Worm (Caenorhabditis elegans) whole organism, L3 larva: Measurements from ENCODE around the gene F46F5.14.

ENCODE experiments used
- R02D3.7 ChIP-seq: fragments of 150-350 bp; optimal IDR thresholded peaks from 2 replicates; lab custom pipeline; 2014; ENCODE audit warnings: missing biosample characterization, missing genetic modification characterization
- ZK546.5 ChIP-seq: sonication (generic microtip); optimal IDR thresholded peaks from 2 replicates; lab custom pipeline; 2017; ENCODE audit warnings: missing biosample characterization, missing genetic modification characterization
- ceh-16 ChIP-seq: sonication (generic microtip); optimal IDR thresholded peaks from 2 replicates; lab custom pipeline; 2017; ENCODE audit warnings: missing biosample characterization, missing genetic modification characterization
- ceh-28 ChIP-seq: fragments of 150-350 bp; optimal IDR thresholded peaks from 2 replicates; lab custom pipeline; 2014; ENCODE audit warnings: missing biosample characterization, missing genetic modification reagents, missing genetic modification characterization
- ceh-82 ChIP-seq: fragments of 150-350 bp; optimal IDR thresholded peaks from 2 replicates; lab custom pipeline; 2014; ENCODE audit warnings: missing biosample characterization, missing genetic modification characterization
- daf-12 ChIP-seq: fragments of 150-350 bp; optimal IDR thresholded peaks from 2 replicates; lab custom pipeline; 2014; ENCODE audit warnings: missing biosample characterization, missing genetic modification reagents, missing genetic modification characterization
- elt-2 ChIP-seq: sonication (generic microtip); optimal IDR thresholded peaks from 2 replicates; lab custom pipeline; 2016; ENCODE audit warnings: missing genetic modification reagents, mild to moderate bottlenecking, missing genetic modification characterization, missing compliant biosample characterization
- elt-3 ChIP-seq, 3 experiments: fragments of 150-350 bp in 1 of 3; sonication (generic microtip) in 2 of 3; optimal IDR thresholded peaks; 2 replicates in 2 of 3; 4 replicates in 1 of 3; lab custom pipeline; 2014 to 2017; ENCODE audit warnings: missing biosample characterization in 3 of 3, missing genetic modification characterization in 3 of 3
- eor-1 ChIP-seq, 2 experiments: fragments of 150-350 bp; optimal IDR thresholded peaks; 2 replicates each; lab custom pipeline; 2014 to 2018; ENCODE audit warnings: missing biosample characterization in 2 of 2, missing genetic modification characterization in 2 of 2
- fkh-10 ChIP-seq: sonication (generic microtip); optimal IDR thresholded peaks from 2 replicates; lab custom pipeline; 2017; ENCODE audit warnings: missing biosample characterization, missing genetic modification reagents, missing genetic modification characterization
- fkh-2 ChIP-seq: fragments of 150-350 bp; optimal IDR thresholded peaks from 2 replicates; lab custom pipeline; 2014; ENCODE audit warnings: missing biosample characterization, missing genetic modification reagents, missing genetic modification characterization
- fos-1 ChIP-seq: fragments of 150-350 bp; optimal IDR thresholded peaks from 2 replicates; lab custom pipeline; 2014; ENCODE audit warnings: missing biosample characterization, missing genetic modification characterization
- hmg-11 ChIP-seq: sonication (generic microtip); optimal IDR thresholded peaks from 2 replicates; lab custom pipeline; 2016; ENCODE audit warnings: missing genetic modification characterization, missing compliant biosample characterization
- lin-15B ChIP-seq: fragments of 150-350 bp; optimal IDR thresholded peaks from 2 replicates; lab custom pipeline; 2014; ENCODE audit warnings: missing biosample characterization, missing genetic modification characterization
- lin-39 ChIP-seq: fragments of 150-350 bp; optimal IDR thresholded peaks from 2 replicates; lab custom pipeline; 2018; ENCODE audit warnings: missing biosample characterization, missing genetic modification reagents, missing genetic modification characterization
- mml-1 ChIP-seq: fragments of 150-350 bp; sonication (generic microtip); optimal IDR thresholded peaks from 3 replicates; lab custom pipeline; 2014; ENCODE audit warnings: missing biosample characterization, missing genetic modification characterization
- nfya-1 ChIP-seq: sonication (generic microtip); optimal IDR thresholded peaks from 2 replicates; lab custom pipeline; 2017; ENCODE audit warnings: missing genetic modification characterization, mild to moderate bottlenecking, missing compliant biosample characterization, antibody characterized with exemption, moderate library complexity; ENCODE audit not compliant: insufficient read depth
- nhr-12 ChIP-seq: fragments of 150-350 bp; optimal IDR thresholded peaks from 2 replicates; lab custom pipeline; 2014; ENCODE audit warnings: missing biosample characterization, missing genetic modification characterization
- nhr-23 ChIP-seq: fragments of 150-350 bp; optimal IDR thresholded peaks from 2 replicates; lab custom pipeline; 2014; ENCODE audit warnings: missing biosample characterization, missing genetic modification reagents, missing genetic modification characterization
- nhr-25 ChIP-seq: sonication (generic microtip); optimal IDR thresholded peaks from 2 replicates; lab custom pipeline; 2017; ENCODE audit warnings: missing biosample characterization, missing genetic modification characterization
- nhr-28 ChIP-seq: fragments of 150-350 bp; optimal IDR thresholded peaks from 2 replicates; lab custom pipeline; 2014; ENCODE audit warnings: missing biosample characterization, missing genetic modification characterization
- nhr-67 ChIP-seq: fragments of 150-350 bp; optimal IDR thresholded peaks from 2 replicates; lab custom pipeline; 2014; ENCODE audit warnings: missing biosample characterization, missing genetic modification characterization
- nhr-76 ChIP-seq: fragments of 150-350 bp; sonication (generic microtip); optimal IDR thresholded peaks from 5 replicates; lab custom pipeline; 2014; ENCODE audit warnings: missing biosample characterization, missing genetic modification characterization
- nhr-77 ChIP-seq: fragments of 150-350 bp; optimal IDR thresholded peaks from 2 replicates; lab custom pipeline; 2014; ENCODE audit warnings: missing biosample characterization, missing genetic modification characterization
- pha-4 ChIP-seq: fragments of 150-350 bp; optimal IDR thresholded peaks from 2 replicates; lab custom pipeline; 2014; ENCODE audit warnings: missing biosample characterization, missing genetic modification reagents, missing genetic modification characterization
- pqm-1 ChIP-seq: fragments of 150-350 bp; optimal IDR thresholded peaks from 2 replicates; lab custom pipeline; 2017; ENCODE audit warnings: missing biosample characterization, missing genetic modification characterization, inconsistent platforms
- skn-1 ChIP-seq: fragments of 150-350 bp; optimal IDR thresholded peaks from 2 replicates; lab custom pipeline; 2014; ENCODE audit warnings: missing biosample characterization, missing genetic modification characterization
- snpc-4 ChIP-seq: fragments of 150-350 bp; optimal IDR thresholded peaks from 2 replicates; lab custom pipeline; 2014; ENCODE audit warnings: missing biosample characterization, missing genetic modification characterization
- tbx-2 ChIP-seq: sonication (generic microtip); optimal IDR thresholded peaks from 2 replicates; lab custom pipeline; 2016; ENCODE audit warnings: mild to moderate bottlenecking, missing genetic modification characterization, missing compliant biosample characterization
- unc-39 ChIP-seq: sonication (generic microtip); optimal IDR thresholded peaks from 4 replicates; lab custom pipeline; 2017; ENCODE audit warnings: missing biosample characterization, missing genetic modification characterization
- unc-62 ChIP-seq: fragments of 150-350 bp; sonication (generic microtip); optimal IDR thresholded peaks from 4 replicates; lab custom pipeline; 2014; ENCODE audit warnings: missing biosample characterization, missing genetic modification reagents, missing genetic modification characterization
- zag-1 ChIP-seq: fragments of 150-350 bp; optimal IDR thresholded peaks from 2 replicates; lab custom pipeline; 2014; ENCODE audit warnings: missing biosample characterization, missing genetic modification characterization
- ztf-4 ChIP-seq: fragments of 150-350 bp; optimal IDR thresholded peaks from 2 replicates; lab custom pipeline; 2014; ENCODE audit warnings: missing biosample characterization, missing genetic modification characterization

F46F5.14 gene

DNA sequence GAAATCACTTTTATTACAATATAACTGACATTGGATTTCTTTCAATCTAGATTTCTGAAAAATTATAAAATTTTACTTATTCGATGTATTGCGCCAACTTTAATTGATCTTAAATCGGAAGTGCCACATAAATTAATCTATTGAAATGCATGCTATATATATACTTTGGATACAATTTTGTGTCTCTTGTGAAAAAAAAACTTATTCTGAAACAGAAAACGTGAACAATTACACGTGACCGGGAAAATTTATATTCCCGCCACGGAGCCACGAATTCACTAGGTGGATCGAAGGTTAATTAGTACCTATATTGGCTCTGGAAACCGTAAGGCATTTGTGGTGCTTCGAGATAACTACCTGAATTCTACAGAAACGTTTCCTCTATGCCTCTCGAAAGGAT is at the start of gene F46F5.14:
TSS of gene F46F5.14 (plus strand) at position 301 of the 400 bp plus-strand sequence.
- TF ChIP-seq ztf-4 (tag; lab: Kevin White, UChicago) (no peak), nhr-23 (tag; lab: Kevin White, UChicago) (no peak), ceh-82 (tag; lab: Kevin White, UChicago) (no peak)

DNA sequence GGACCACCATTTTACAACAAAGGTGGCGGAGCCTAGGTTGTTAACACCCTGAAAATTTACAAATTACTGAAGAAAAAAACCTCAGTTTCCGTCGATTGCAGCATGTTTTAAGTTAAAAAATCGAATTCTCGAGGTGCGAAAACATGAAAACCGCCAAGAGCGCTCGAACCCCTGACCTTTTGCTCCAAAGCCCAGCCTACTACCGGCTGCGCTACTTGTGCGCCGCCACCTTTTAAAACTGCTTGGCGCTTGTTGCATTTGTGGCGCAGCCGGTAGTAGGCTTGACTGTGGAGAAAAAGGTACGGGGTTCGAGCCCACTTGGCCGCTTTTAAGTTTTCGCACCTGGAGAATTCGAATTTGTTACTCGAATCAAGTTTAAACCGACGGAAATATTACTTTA is 49.6 kb upstream of the F46F5.14 start, which contains the start of gene snt-6:
TSS of gene snt-6 (minus strand) at position 58 of the 400 bp plus-strand sequence.
- TF ChIP-seq fkh-2 (no peak), ztf-4 (tag; lab: Kevin White, UChicago) (no peak), tbx-2 (tag; lab: Kevin White, UChicago) (no peak), nhr-76 (no peak), R02D3.7 (tag; lab: Kevin White, UChicago) (no peak), unc-62 (GFP tag; lab: Kevin White, UChicago) (no peak), nhr-25 (no peak), nhr-12 (tag; lab: Kevin White, UChicago) (no peak), pqm-1 (no peak), daf-12 (no peak), eor-1 (tag; optimal IDR thresholded peaks at IDR 0.05; lab: Kevin White, UChicago) (no peak), lin-39 (tag; lab: Kevin White, UChicago) (no peak), skn-1 (tag; lab: Kevin White, UChicago) (no peak), ZK546.5 (tag; lab: Kevin White, UChicago) (no peak)

DNA sequence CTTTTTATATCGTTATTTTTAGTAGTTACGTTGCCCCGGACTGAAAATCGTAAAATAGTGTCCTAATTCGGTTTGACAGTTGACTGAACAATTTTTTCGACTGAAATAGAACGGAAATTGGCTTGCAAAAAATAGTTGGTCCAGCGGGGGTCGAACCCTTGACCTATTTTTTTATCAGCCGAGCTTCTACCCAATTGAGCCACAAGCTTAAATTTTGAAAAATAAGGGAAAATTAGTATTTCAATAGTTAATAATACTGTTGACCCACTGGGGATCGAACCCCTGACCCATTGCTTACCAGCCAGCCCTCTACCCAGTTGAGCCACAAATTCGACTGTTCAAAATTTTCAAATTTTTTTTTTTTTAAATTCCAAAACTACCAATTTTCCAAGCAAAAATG is 48.0 kb upstream of the F46F5.14 start:
- no peak for TF ChIP-seq fkh-2
- no peak for TF ChIP-seq hmg-11 (tag; lab: Kevin White, UChicago)
- TF ChIP-seq pqm-1, result no peak
- TF ChIP-seq nhr-28, result no peak
- TF ChIP-seq fos-1 (tag; lab: Kevin White, UChicago), result no peak
- no peak for TF ChIP-seq pha-4
- TF ChIP-seq ceh-16 (tag; lab: Kevin White, UChicago), result no peak
- TF ChIP-seq unc-39, result no peak
- TF ChIP-seq nhr-23 (tag; lab: Kevin White, UChicago), result no peak
- TF ChIP-seq nfya-1 (tag; lab: Kevin White, UChicago), result no peak
- TF ChIP-seq elt-2, result no peak
- TF ChIP-seq nhr-12 (tag; lab: Kevin White, UChicago), result no peak
- TF ChIP-seq nhr-76, result no peak

DNA sequence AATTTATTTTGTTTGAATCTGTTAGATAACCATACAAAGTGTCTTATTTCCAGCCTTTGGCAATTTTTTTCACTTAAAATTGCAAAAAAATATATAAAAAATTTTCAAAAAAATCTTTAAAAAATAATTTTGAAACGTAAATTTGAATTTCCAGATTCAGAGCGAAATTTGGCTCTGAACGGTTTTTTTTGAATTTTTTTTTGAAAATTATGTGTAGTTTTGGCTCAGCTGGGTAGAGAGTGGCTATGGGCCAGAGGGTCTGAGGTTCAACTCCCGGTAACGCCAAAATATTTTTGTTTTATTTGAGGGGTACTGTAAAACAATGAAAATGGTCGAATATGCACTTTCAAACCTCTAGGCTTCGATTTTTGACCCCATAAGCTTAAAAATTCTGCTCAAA is 46.3 kb upstream of the F46F5.14 start:
- TF ChIP-seq fkh-10 (GFP tag; lab: Kevin White, UChicago) (no peak), fkh-2 (no peak), nhr-77 (tag; lab: Kevin White, UChicago) (no peak), daf-12 (no peak), elt-2 (no peak), ceh-82 (tag; lab: Kevin White, UChicago) (no peak), zag-1 (no peak), unc-62 (GFP tag; lab: Kevin White, UChicago) (no peak)

DNA sequence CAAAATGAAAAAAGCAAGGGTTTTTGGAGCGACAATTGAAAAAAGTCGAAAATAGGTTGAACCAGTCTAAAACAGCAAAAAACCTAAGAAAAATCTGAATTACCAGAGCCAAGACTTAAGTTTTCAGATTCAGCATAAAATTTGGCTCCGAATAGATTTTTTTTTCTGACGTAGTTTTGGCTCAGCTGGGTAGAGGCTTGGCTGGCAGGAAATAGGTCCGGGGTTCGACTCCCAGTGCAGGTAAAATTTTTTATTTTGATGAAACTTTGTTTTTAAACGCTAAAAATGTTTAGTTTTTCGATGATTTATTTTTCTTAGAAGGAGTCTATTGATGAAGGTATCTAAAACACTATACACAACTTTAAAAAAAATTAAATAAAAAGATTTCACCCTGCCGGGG is 44.8 kb upstream of the F46F5.14 start:
- TF ChIP-seq eor-1 (tag; optimal IDR thresholded peaks at IDR 0.05; lab: Kevin White, UChicago) (no peak), ceh-28 (no peak), ZK546.5 (tag; lab: Kevin White, UChicago) (no peak), skn-1 (tag; lab: Kevin White, UChicago) (no peak), ztf-4 (tag; lab: Kevin White, UChicago) (no peak), lin-15B (tag; lab: Kevin White, UChicago) (no peak), nhr-12 (tag; lab: Kevin White, UChicago) (no peak), elt-2 (no peak), elt-3 (tag; optimal IDR thresholded peaks at IDR 0.05; lab: Kevin White, UChicago) (no peak), unc-62 (GFP tag; lab: Kevin White, UChicago) (no peak), nhr-67 (tag; lab: Kevin White, UChicago) (no peak), snpc-4 (tag; lab: Kevin White, UChicago) (no peak), hmg-11 (tag; lab: Kevin White, UChicago) (no peak), pha-4 (no peak), nfya-1 (tag; lab: Kevin White, UChicago) (no peak), mml-1 (tag; lab: Kevin White, UChicago) (no peak), R02D3.7 (tag; lab: Kevin White, UChicago) (no peak)
